Fruit fly (Drosophila melanogaster): ENCODE measurements around the gene iav.

Gene iav

DNA sequence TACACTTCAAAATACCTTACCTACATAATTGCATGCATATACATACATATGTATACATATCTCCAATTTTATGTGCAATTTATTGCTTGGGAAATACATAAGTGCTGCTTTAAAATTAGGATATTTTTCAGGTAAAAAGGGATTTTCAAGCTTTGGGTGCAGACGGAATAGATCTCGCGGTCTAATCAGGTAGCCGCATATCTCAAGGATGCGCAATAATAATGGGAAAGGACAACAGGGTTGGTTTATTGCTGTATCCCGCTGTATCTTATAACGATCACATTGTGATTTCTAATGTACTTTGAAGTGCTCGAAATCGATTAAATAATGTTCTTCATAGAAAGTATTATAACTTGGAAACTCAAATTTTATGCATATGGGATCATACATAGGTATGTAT lies 43.9 kb downstream of the iav start:
- TF ChIP-seq EcR (GFP tag; optimal IDR thresholded peaks at IDR 0.05): no peak
- TF ChIP-seq Dll (optimal IDR thresholded peaks at IDR 0.05): no peak
- TF ChIP-seq psq (optimal IDR thresholded peaks at IDR 0.05): no peak
- no peak for TF ChIP-seq CG8478 (optimal IDR thresholded peaks at IDR 0.05)
- TF ChIP-seq usp (GFP tag; optimal IDR thresholded peaks at IDR 0.05): no peak
- no peak for TF ChIP-seq pan (optimal IDR thresholded peaks at IDR 0.05)

DNA sequence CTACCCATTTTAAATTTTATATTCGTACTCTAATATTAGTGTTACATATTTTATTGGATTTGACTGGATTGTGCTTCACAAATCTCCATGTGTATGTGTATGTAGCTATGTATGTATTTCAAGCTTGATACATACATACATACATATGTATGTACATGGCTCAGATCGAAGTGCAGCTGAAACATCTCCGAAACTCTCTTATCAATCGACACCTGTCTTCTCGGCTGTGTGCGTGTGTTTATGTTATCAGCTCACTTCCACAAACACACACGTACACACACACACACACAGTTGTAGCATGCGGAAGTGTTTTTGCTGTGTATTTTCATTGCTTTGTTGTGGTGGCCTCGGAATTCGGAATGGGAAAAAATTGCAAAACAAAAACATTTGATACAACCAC lies 45.5 kb downstream of the iav start:
- TF ChIP-seq pan (optimal IDR thresholded peaks at IDR 0.05): no peak
- TF ChIP-seq Dll (optimal IDR thresholded peaks at IDR 0.05): no peak
- no peak for TF ChIP-seq usp (GFP tag; optimal IDR thresholded peaks at IDR 0.05)
- no peak for TF ChIP-seq psq (optimal IDR thresholded peaks at IDR 0.05)
- TF ChIP-seq CG8478 (optimal IDR thresholded peaks at IDR 0.05): no peak

DNA sequence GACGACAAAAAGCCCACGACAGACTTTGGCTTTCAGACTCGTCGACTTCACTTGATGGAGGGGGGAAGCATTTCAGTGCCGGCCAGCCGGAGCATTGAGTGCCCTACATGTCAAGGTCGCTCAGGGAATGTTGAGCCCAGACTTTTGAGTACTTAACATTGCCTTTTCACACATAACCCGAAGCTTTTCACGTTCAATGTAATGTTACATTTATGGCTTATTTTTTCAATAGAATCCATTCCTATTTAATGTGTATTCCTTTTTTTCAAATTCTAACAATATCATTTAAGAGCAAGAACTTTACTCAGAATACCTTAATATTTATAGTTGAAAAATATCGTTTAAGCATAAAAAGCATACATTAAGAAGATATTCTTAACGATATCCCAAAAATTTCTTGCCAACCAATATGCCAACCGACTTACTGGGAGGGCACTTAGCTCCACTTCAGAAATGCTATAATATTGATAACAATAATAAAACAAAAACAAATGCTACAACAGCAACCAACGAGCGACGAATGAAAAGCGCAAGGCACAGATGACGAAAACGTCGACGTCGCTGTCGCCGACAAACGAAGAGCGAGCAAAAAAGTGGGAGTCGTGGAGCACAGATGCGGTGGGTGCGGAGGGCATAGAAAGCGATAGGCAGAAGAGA lies 46.1 kb downstream of the iav start:
- no peak for TF ChIP-seq usp (GFP tag; optimal IDR thresholded peaks at IDR 0.05)
- no peak for TF ChIP-seq psq (optimal IDR thresholded peaks at IDR 0.05)
- no peak for TF ChIP-seq pan (optimal IDR thresholded peaks at IDR 0.05)
- TF ChIP-seq CG8478 (optimal IDR thresholded peaks at IDR 0.05): no peak
- no peak for TF ChIP-seq Dll (optimal IDR thresholded peaks at IDR 0.05)
- no peak for TF ChIP-seq EcR (GFP tag; optimal IDR thresholded peaks at IDR 0.05)

DNA sequence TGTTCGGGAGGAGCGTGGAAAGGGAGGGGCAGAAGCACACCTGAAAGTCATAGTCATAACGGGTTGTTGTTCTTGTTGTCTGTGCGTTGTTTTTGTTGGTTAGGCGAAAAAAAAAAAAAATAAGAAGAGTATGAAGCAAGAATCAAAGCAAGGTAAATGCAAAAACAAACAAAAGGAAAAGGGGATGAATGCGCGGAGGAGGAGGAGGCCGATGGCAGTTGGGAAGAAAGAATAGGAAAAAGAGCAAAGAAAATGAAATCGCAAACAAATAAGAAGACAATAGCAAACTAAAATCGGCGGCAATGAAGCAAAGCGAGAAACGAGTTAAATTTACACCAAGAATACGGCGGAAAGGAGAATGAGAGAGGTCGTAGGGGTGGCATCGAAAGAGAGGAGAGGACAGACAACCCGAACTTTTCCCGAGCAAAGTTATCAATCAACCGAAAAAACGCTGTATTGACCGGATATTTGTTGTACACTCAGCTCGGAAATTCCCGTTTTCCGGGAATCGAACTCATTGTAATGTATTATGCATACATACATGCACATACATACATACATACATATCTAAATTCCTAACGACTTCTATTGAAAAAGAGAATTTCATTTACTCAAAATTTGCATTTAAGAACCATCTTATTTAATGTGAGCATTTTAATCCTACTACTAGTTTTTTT lies 46.8 kb downstream of the iav start:
- TF ChIP-seq Dll (optimal IDR thresholded peaks at IDR 0.05): no peak
- TF ChIP-seq EcR (GFP tag; optimal IDR thresholded peaks at IDR 0.05): no peak
- TF ChIP-seq usp (GFP tag; optimal IDR thresholded peaks at IDR 0.05): no peak
- TF ChIP-seq CG8478 (optimal IDR thresholded peaks at IDR 0.05): no peak
- TF ChIP-seq pan (optimal IDR thresholded peaks at IDR 0.05): no peak
- no peak for TF ChIP-seq psq (optimal IDR thresholded peaks at IDR 0.05)

DNA sequence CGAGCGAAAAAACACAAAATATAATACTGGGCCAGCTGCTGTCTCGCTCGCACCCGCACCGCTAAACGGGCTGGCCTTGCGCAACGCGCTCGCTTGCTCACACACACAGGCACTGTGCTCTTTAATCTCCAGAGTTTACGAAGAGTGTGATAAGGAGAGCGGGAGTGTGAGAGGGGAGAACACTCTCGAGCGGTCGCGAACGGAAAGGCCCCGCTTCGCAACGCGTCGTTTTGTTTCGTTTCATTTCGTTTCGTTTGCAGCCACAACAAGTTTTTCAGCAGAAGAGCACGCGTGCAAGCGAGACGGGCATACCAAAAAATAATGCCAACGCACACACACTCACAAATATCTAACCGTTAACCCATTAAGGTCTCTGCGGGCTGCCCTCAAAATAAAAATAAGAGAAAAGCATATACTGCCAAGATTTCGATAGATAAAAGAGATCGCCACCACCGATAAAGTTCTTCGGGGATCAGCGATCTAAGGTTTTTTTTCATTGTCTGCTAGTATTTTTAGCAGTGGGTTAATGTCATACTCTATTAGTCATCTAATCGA lies 47.8 kb downstream of the iav start:
- TF ChIP-seq CG8478 (optimal IDR thresholded peaks at IDR 0.05): no peak
- TF ChIP-seq pan (optimal IDR thresholded peaks at IDR 0.05): no peak
- TF ChIP-seq EcR (GFP tag; optimal IDR thresholded peaks at IDR 0.05): no peak
- no peak for TF ChIP-seq usp (GFP tag; optimal IDR thresholded peaks at IDR 0.05)
- no peak for TF ChIP-seq Dll (optimal IDR thresholded peaks at IDR 0.05)
- no peak for TF ChIP-seq psq (optimal IDR thresholded peaks at IDR 0.05)

DNA sequence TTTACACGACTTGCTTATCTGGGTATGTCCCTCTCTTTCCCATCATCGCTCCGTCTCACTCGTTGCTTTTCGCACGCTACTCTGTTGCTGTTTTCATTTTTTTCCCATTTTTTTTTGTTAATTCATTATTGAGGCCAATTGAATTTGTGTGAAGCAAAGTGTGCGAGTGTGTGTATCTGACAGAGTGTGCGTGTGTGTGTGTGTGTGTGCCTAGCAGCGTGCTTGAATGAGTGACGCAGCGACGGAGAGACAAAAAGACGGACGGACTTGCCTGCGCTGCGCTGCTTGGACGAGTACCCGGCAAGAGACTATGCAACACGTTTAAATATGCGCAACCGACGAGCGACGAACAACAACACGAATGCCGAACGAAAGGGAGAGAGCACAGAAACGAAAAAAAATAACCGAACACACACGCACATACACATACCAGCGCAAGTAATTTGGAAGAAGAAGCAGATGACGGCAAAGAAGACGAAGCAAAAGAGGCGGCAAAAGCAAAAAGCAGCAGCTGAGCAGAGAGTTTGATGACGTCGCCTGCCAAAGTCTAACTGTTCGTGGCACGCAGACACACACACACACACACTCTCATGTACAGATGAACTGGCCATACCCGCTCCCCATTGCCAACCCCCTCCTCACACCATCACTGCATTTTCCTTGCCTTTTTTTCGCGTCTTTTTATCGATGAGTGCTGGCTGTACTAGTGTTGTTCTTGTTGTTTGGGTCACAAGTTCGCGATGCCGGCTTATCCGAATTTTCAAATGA lies 48.9 kb downstream of the iav start:
- no peak for TF ChIP-seq CG8478 (optimal IDR thresholded peaks at IDR 0.05)
- no peak for TF ChIP-seq Dll (optimal IDR thresholded peaks at IDR 0.05)
- TF ChIP-seq EcR (GFP tag; optimal IDR thresholded peaks at IDR 0.05): no peak
- no peak for TF ChIP-seq pan (optimal IDR thresholded peaks at IDR 0.05)
- no peak for TF ChIP-seq usp (GFP tag; optimal IDR thresholded peaks at IDR 0.05)
- TF ChIP-seq psq (optimal IDR thresholded peaks at IDR 0.05): no peak

DNA sequence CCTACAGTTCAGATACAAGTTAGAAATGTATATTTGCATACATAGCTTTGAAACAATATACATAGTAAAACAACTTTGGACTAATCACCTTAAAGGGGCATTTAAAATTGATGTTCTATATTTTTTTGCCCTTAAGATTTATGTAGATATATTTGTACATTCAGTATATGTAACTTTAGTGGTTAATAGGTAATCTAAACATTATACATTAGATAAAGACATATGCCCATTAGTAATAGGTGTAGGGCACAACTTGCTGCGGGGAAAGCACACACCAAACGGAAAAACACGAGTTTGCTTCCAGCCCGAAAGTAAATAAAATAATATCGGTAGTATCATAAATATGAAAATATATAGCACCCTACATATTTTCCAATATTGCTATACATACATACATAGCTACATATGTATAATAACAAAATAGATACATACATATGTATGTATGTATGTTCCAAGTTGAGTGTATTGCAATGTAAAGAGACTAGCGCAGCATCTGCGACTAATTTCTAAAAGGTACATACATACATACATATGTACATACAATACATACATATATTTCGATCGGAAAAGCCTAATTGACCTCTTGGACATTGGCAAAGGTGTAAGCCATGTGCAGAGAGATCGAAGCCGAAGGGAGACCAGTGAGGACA lies 49.6 kb downstream of the iav start, which contains the start of gene CG43736:
CG43736 (plus strand) TSS at position 600 of the 650 bp plus-strand sequence.
- no peak for TF ChIP-seq psq (optimal IDR thresholded peaks at IDR 0.05)
- TF ChIP-seq EcR (GFP tag; optimal IDR thresholded peaks at IDR 0.05): no peak
- TF ChIP-seq Dll (optimal IDR thresholded peaks at IDR 0.05): no peak
- no peak for TF ChIP-seq CG8478 (optimal IDR thresholded peaks at IDR 0.05)
- no peak for TF ChIP-seq usp (GFP tag; optimal IDR thresholded peaks at IDR 0.05)
- no peak for TF ChIP-seq pan (optimal IDR thresholded peaks at IDR 0.05)

DNA sequence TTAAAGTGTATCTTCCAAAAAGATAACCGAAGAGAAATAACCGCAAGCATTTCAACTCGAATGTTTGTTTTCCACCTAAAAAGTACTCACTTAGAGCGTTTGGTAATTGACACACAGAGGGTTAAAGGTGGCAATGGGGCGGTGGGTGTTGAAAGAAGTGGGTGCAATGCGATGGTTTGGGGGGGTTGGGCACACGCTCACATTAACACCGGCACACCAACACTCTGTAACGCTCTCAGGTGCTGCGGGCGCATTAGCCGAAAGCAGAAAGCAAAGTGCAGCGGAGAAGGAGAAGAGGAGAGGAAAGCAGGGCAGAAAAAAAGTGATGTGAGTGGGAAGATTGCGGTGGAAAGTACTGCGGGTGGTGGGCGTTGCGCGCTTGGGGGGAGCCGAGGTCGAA lies 51.3 kb downstream of the iav start:
- TF ChIP-seq Dll (optimal IDR thresholded peaks at IDR 0.05) (no peak), CG8478 (optimal IDR thresholded peaks at IDR 0.05) (no peak), usp (GFP tag; optimal IDR thresholded peaks at IDR 0.05) (no peak), psq (optimal IDR thresholded peaks at IDR 0.05) (no peak), pan (optimal IDR thresholded peaks at IDR 0.05) (no peak), EcR (GFP tag; optimal IDR thresholded peaks at IDR 0.05) (no peak)

DNA sequence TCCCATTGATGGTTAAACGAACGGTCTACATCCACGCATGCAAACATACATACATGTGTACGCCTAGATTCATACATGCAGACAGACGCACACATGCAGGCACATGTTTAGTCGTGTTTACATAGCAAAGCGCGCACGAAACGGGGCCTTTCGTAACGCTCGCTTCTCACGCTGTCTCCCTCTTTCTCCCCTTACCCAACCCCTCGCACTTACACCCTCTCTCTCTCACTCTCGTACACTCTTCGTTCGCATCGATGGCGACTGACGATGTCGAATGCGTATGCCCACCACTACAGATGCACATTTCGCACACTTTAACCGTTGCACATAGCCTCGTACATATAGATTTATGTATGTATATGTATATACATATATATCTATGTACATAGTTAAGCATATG lies 52.3 kb downstream of the iav start:
- TF ChIP-seq usp (GFP tag; optimal IDR thresholded peaks at IDR 0.05) (no peak), CG8478 (optimal IDR thresholded peaks at IDR 0.05) (no peak), EcR (GFP tag; optimal IDR thresholded peaks at IDR 0.05) (no peak), pan (optimal IDR thresholded peaks at IDR 0.05) (no peak), Dll (optimal IDR thresholded peaks at IDR 0.05) (no peak), psq (optimal IDR thresholded peaks at IDR 0.05) (no peak)

DNA sequence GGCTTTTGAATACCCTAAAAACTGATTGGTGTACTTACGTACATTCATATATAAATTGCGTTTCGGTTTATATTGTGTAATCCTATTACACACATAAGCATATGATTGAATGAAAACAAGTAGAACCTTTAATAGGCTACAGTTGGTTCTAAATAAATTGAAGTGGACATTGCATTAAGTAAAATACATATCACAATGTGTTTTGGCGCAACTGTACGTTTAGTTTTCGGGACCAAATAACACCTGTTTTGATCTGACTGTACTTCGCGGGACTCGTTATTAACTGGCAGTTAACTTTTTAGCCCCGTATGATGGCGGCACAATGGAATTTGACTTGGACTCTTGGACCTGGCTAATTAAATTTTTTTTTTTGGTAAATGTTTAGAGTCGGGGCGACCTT lies 53.0 kb downstream of the iav start:
- TF ChIP-seq EcR (GFP tag; optimal IDR thresholded peaks at IDR 0.05): no peak
- no peak for TF ChIP-seq CG8478 (optimal IDR thresholded peaks at IDR 0.05)
- no peak for TF ChIP-seq usp (GFP tag; optimal IDR thresholded peaks at IDR 0.05)
- no peak for TF ChIP-seq pan (optimal IDR thresholded peaks at IDR 0.05)
- no peak for TF ChIP-seq psq (optimal IDR thresholded peaks at IDR 0.05)
- TF ChIP-seq Dll (optimal IDR thresholded peaks at IDR 0.05): no peak

All from whole organism.